Worm (Caenorhabditis elegans) whole organism, L1 larva: ENCODE results near the gene bath-45.
A peak's percentile ranks its signal among the peaks of the same experiment; 100 is the strongest.

Experiments used
- blmp-1 ChIP-seq: fragments of 150-350 bp; optimal IDR thresholded peaks from 2 replicates; lab custom pipeline; 2014; ENCODE audit warnings: missing biosample characterization, missing genetic modification characterization
- fkh-4 ChIP-seq: sonication (generic microtip); optimal IDR thresholded peaks from 2 replicates; lab custom pipeline; 2016; ENCODE audit warnings: missing compliant biosample characterization, missing genetic modification characterization, borderline replicate concordance
- grh-1 ChIP-seq: fragments of 200-800 bp; sonication (Bioruptor generic); IDR thresholded peaks from 2 replicates; pipeline ENCODE4 v1.3.6; 2022; ENCODE audit warnings: missing genetic modification reagents, missing genetic modification characterization, missing compliant biosample characterization
- nhr-28 ChIP-seq: fragments of 150-350 bp; optimal IDR thresholded peaks from 2 replicates; lab custom pipeline; 2014; ENCODE audit warnings: missing biosample characterization, missing genetic modification characterization
- nhr-76 ChIP-seq: sonication (generic microtip); optimal IDR thresholded peaks from 2 replicates; lab custom pipeline; 2017; ENCODE audit warnings: missing biosample characterization, missing genetic modification characterization

The bath-45 gene

ce11 chrII:13170696-13171095 is 47.9 kb downstream of the bath-45 start:
- TF ChIP-seq nhr-28 (tag; lab: Kevin White, UChicago): no peak
- peak; percentile 10 for TF ChIP-seq blmp-1 (tag; lab: Kevin White, UChicago)
- TF ChIP-seq nhr-76 (tag; lab: Kevin White, UChicago): no peak

- TF ChIP-seq grh-1 (GFP tag; lab: Robert Waterston, UW): no peak
- TF ChIP-seq blmp-1 (tag; lab: Kevin White, UChicago): peak; percentile 25
- TF ChIP-seq fkh-4 (tag; lab: Kevin White, UChicago): no peak
These were observed 51.6 kb downstream of the bath-45 start for ce11 chrII:13174435-13174834.
